5 fruit fly cellular contexts compared by ENCODE assay signal in the genomic region with DNA sequence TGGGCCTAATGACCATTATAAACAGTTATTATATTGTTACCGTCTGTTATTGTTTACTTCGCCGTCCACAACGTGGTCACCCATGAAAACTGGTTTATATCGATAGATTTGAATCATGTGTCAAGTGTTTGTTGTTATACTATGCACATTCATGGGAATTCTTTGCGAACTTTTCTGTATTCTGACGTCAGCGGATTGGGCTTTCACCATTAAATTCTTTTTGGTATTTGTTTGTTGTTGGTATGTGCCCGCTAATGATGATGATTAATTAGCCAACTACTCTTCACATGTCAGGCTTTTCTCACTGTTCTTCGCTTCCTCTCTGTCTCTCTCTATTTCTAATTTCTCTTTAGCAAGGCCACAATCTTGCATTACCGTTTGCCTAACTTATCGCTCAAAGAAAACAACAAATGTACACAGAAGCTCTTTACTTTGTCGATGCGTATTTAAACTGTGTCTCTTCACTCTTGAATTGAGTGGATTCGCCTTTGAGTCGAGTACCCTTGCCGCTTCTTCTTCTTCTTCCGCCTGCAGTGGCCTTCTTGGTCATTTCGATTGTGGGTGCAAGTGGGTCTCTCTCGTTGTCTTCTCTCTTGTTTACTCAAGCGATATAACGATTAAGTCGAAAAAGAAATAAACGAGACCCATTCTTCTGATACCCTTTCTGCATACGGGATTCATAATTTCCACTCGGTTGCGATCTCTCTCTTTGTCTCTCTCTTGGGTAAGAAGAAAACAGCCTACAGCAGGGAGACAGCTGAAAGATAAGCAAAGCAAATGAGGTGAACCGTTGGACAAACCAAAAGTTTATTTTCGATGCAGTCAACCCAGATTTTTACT.
TF ChIP-seq lines count a peak whose summit lies in the region.

No protein-coding gene starts in this region.

- TF ChIP-seq CTCF in whole organism, embryonic (GFP tag; optimal IDR thresholded peaks at IDR 0.05; lab: Kevin White, UChicago), result no peak

TF ChIP-seq in whole organism, adult, 20 proteins besides CTCF, POLR2A, EP300 and RAD21:
- TF ChIP-seq kay (GFP tag; lab: Kevin White, UChicago; ENCODE audit: borderline replicate concordance), result peak; percentile 89
- TF ChIP-seq bab1 (GFP tag; optimal IDR thresholded peaks at IDR 0.05; lab: Kevin White, UChicago), result no peak
- TF ChIP-seq cic (GFP tag; optimal IDR thresholded peaks at IDR 0.05; lab: Kevin White, UChicago), result peak; percentile 95
- TF ChIP-seq cnc (optimal IDR thresholded peaks at IDR 0.05; lab: Kevin White, UChicago), result peak in 1 of 2 experiments; percentile 34
- no peak for TF ChIP-seq pad (GFP tag; optimal IDR thresholded peaks at IDR 0.05; lab: Kevin White, UChicago)
- TF ChIP-seq CG7101 (tag; optimal IDR thresholded peaks at IDR 0.05; lab: Kevin White, UChicago), result peak; percentile 58
- TF ChIP-seq CG1620 (GFP tag; optimal IDR thresholded peaks at IDR 0.05; lab: Kevin White, UChicago), result no peak
- no peak for TF ChIP-seq Hr96 (GFP tag; optimal IDR thresholded peaks at IDR 0.05; lab: Kevin White, UChicago)
- no peak for TF ChIP-seq CG11617 (GFP tag; optimal IDR thresholded peaks at IDR 0.05; lab: Kevin White, UChicago)
- no peak for TF ChIP-seq CG5204 (GFP tag; optimal IDR thresholded peaks at IDR 0.05; lab: Kevin White, UChicago)
- TF ChIP-seq ovo (GFP tag; optimal IDR thresholded peaks at IDR 0.05; lab: Kevin White, UChicago), result no peak
- TF ChIP-seq tj (GFP tag; optimal IDR thresholded peaks at IDR 0.05; lab: Kevin White, UChicago), result no peak
- peak; percentile 75 for TF ChIP-seq CG12768 (GFP tag; optimal IDR thresholded peaks at IDR 0.05; lab: Kevin White, UChicago)
- peak; percentile 75 for TF ChIP-seq CG33017 (tag; optimal IDR thresholded peaks at IDR 0.05; lab: Kevin White, UChicago)
- TF ChIP-seq Mnt (GFP tag; optimal IDR thresholded peaks at IDR 0.05; lab: Kevin White, UChicago), result peak; percentile 48
- TF ChIP-seq Clk (GFP tag; optimal IDR thresholded peaks at IDR 0.05; lab: Kevin White, UChicago), result no peak

TF ChIP-seq in whole organism, embryonic, 481 proteins besides CTCF, POLR2A, EP300 and RAD21 (continues in another document):
- no peak for TF ChIP-seq ap (GFP tag; IDR thresholded peaks at IDR 0.05; lab: Robert Waterston, UW)
- no peak for TF ChIP-seq slou (GFP tag; optimal IDR thresholded peaks at IDR 0.05; lab: Kevin White, UChicago)
- no peak for TF ChIP-seq CG7963 (GFP tag; IDR thresholded peaks at IDR 0.05; lab: Robert Waterston, UW; ENCODE audit: partially characterized antibody)
- TF ChIP-seq Sox102F (GFP tag; optimal IDR thresholded peaks at IDR 0.05; lab: Kevin White, UChicago), result no peak
- peak; percentile 69 for TF ChIP-seq CG12219 (GFP tag; optimal IDR thresholded peaks at IDR 0.05; lab: Kevin White, UChicago)
- no peak for TF ChIP-seq CG17186 (GFP tag; optimal IDR thresholded peaks at IDR 0.05; lab: Kevin White, UChicago)
- TF ChIP-seq chinmo (GFP tag; IDR thresholded peaks at IDR 0.05; lab: Robert Waterston, UW; ENCODE audit: partially characterized antibody), result peak; percentile 98
- peak in 1 of 2 experiments; percentile 37 for TF ChIP-seq insv (GFP tag; optimal IDR thresholded peaks at IDR 0.05; lab: Kevin White, UChicago)
- peak; percentile 22; the same call in 1 of the 2 replicates for TF ChIP-seq CG11247 (GFP tag; IDR thresholded peaks at IDR 0.05; lab: Robert Waterston, UW)
- no peak for TF ChIP-seq croc (GFP tag; conservative IDR thresholded peaks at IDR 0.05; lab: Robert Waterston, UW)
- no peak for TF ChIP-seq corto (GFP tag; optimal IDR thresholded peaks at IDR 0.05; lab: Kevin White, UChicago)
- TF ChIP-seq Asciz (GFP tag; optimal IDR thresholded peaks at IDR 0.05; lab: Kevin White, UChicago), result peak; percentile 86
- TF ChIP-seq CG12104 (GFP tag; optimal IDR thresholded peaks at IDR 0.05; lab: Kevin White, UChicago), result no peak
- TF ChIP-seq HHEX (GFP tag; optimal IDR thresholded peaks at IDR 0.05; lab: Kevin White, UChicago), result no peak
- no peak for TF ChIP-seq Usf (GFP tag; optimal IDR thresholded peaks at IDR 0.05; lab: Kevin White, UChicago)
- no peak for TF ChIP-seq MBD-R2 (GFP tag; IDR thresholded peaks at IDR 0.05; lab: Robert Waterston, UW)

TF ChIP-seq in whole organism, prepupa, 60 proteins besides CTCF, POLR2A, EP300 and RAD21:
- TF ChIP-seq Eip93F (GFP tag; optimal IDR thresholded peaks at IDR 0.05; lab: Kevin White, UChicago) (no peak), svp (GFP tag; lab: Kevin White, UChicago) (no peak), OdsH (GFP tag; optimal IDR thresholded peaks at IDR 0.05; lab: Kevin White, UChicago) (no peak), Lpt (GFP tag; optimal IDR thresholded peaks at IDR 0.05; lab: Kevin White, UChicago) (no peak), CG10669 (GFP tag; optimal IDR thresholded peaks at IDR 0.05; lab: Kevin White, UChicago) (no peak), Ets96B (tag; optimal IDR thresholded peaks at IDR 0.05; lab: Kevin White, UChicago) (no peak), fkh (GFP tag; optimal IDR thresholded peaks at IDR 0.05; lab: Kevin White, UChicago) (peak; percentile 41), CG6163 (GFP tag; IDR thresholded peaks at IDR 0.05; lab: Robert Waterston, UW) (peak; percentile 36; the same call in 1 of the 3 replicates), CG8119 (GFP tag; IDR thresholded peaks at IDR 0.05; lab: Robert Waterston, UW) (peak; percentile 25; the same call in 2 of the 3 replicates), CG31627 (GFP tag; optimal IDR thresholded peaks at IDR 0.05; lab: Kevin White, UChicago) (no peak), CG3919 (GFP tag; optimal IDR thresholded peaks at IDR 0.05; lab: Kevin White, UChicago) (no peak), cyc (GFP tag; optimal IDR thresholded peaks at IDR 0.05; lab: Kevin White, UChicago) (no peak), esn (GFP tag; optimal IDR thresholded peaks at IDR 0.05; lab: Kevin White, UChicago) (no peak), CG7368 (GFP tag; optimal IDR thresholded peaks at IDR 0.05; lab: Kevin White, UChicago) (no peak), CG15336 (GFP tag; IDR thresholded peaks at IDR 0.05; lab: Robert Waterston, UW) (peak; percentile 6; the same call in 1 of the 2 replicates), Hr39 (GFP tag; optimal IDR thresholded peaks at IDR 0.05; lab: Kevin White, UChicago) (no peak)

TF ChIP-seq in whole organism, pupa, 21 proteins besides CTCF, POLR2A, EP300 and RAD21:
- peak; percentile 44; the same call in 1 of the 2 replicates for TF ChIP-seq Ets98B (GFP tag; IDR thresholded peaks at IDR 0.05; lab: Robert Waterston, UW)
- no peak for TF ChIP-seq CG32121 (GFP tag; IDR thresholded peaks at IDR 0.05; lab: Robert Waterston, UW)
- no peak for TF ChIP-seq CG8159 (tag; optimal IDR thresholded peaks at IDR 0.05; lab: Kevin White, UChicago)
- no peak for TF ChIP-seq CG34367 (tag; optimal IDR thresholded peaks at IDR 0.05; lab: Kevin White, UChicago)
- TF ChIP-seq CG10348 (GFP tag; IDR thresholded peaks at IDR 0.05; lab: Robert Waterston, UW), result no peak
- TF ChIP-seq gl (tag; optimal IDR thresholded peaks at IDR 0.05; lab: Kevin White, UChicago), result no peak
- TF ChIP-seq CG4496 (GFP tag; IDR thresholded peaks at IDR 0.05; lab: Robert Waterston, UW), result no peak
- no peak for TF ChIP-seq EcR (GFP tag; optimal IDR thresholded peaks at IDR 0.05; lab: Kevin White, UChicago)
- peak; percentile 61 for TF ChIP-seq CG12605 (GFP tag; IDR thresholded peaks at IDR 0.05; lab: Robert Waterston, UW)

TF ChIP-seq in whole organism, wandering third instar larva, 38 proteins besides CTCF, POLR2A, EP300 and RAD21 (continues in another document):
- TF ChIP-seq psq (GFP tag; optimal IDR thresholded peaks at IDR 0.05; lab: Kevin White, UChicago) (no peak), Abd-B (GFP tag; optimal IDR thresholded peaks at IDR 0.05; lab: Kevin White, UChicago) (no peak), OdsH (GFP tag; optimal IDR thresholded peaks at IDR 0.05; lab: Kevin White, UChicago) (no peak), usp (GFP tag; optimal IDR thresholded peaks at IDR 0.05; lab: Kevin White, UChicago) (no peak), ey (GFP tag; optimal IDR thresholded peaks at IDR 0.05; lab: Kevin White, UChicago) (no peak), GATAd (GFP tag; optimal IDR thresholded peaks at IDR 0.05; lab: Kevin White, UChicago) (no peak), N (GFP tag; optimal IDR thresholded peaks at IDR 0.05; lab: Kevin White, UChicago) (no peak), brk (GFP tag; optimal IDR thresholded peaks at IDR 0.05; lab: Kevin White, UChicago) (no peak), foxo (GFP tag; optimal IDR thresholded peaks at IDR 0.05; lab: Kevin White, UChicago) (no peak), woc (GFP tag; optimal IDR thresholded peaks at IDR 0.05; lab: Kevin White, UChicago) (no peak), sv (GFP tag; optimal IDR thresholded peaks at IDR 0.05; lab: Kevin White, UChicago) (no peak), br (GFP tag; optimal IDR thresholded peaks at IDR 0.05; lab: Kevin White, UChicago) (no peak), jim (GFP tag; optimal IDR thresholded peaks at IDR 0.05; lab: Kevin White, UChicago) (no peak), fru (GFP tag; optimal IDR thresholded peaks at IDR 0.05; lab: Kevin White, UChicago) (no peak), Hr78 (GFP tag; optimal IDR thresholded peaks at IDR 0.05; lab: Kevin White, UChicago) (no peak), rgr (GFP tag; optimal IDR thresholded peaks at IDR 0.05; lab: Kevin White, UChicago) (no peak), Hnf4 (GFP tag; optimal IDR thresholded peaks at IDR 0.05; lab: Kevin White, UChicago) (no peak), sage (GFP tag; optimal IDR thresholded peaks at IDR 0.05; lab: Kevin White, UChicago) (no peak), CrebA (GFP tag; optimal IDR thresholded peaks at IDR 0.05; lab: Kevin White, UChicago; ENCODE audit: borderline replicate concordance) (no peak), Jra (GFP tag; optimal IDR thresholded peaks at IDR 0.05; lab: Kevin White, UChicago) (no peak), dl (GFP tag; optimal IDR thresholded peaks at IDR 0.05; lab: Kevin White, UChicago; ENCODE audit: insufficient read depth in 1 of 2, partially characterized antibody in 2 of 2) (peak; percentile 6 to 30), Rel (GFP tag; optimal IDR thresholded peaks at IDR 0.05; lab: Kevin White, UChicago) (no peak), Rel (tag; optimal IDR thresholded peaks at IDR 0.05; lab: Kevin White, UChicago) (peak; percentile 16), CG32264 (GFP tag; optimal IDR thresholded peaks at IDR 0.05; lab: Kevin White, UChicago) (no peak), HLH106 (tag; optimal IDR thresholded peaks at IDR 0.05; lab: Kevin White, UChicago) (no peak), Hr83 (GFP tag; optimal IDR thresholded peaks at IDR 0.05; lab: Kevin White, UChicago; ENCODE audit: poor library complexity, severe bottlenecking) (no peak), pan (optimal IDR thresholded peaks at IDR 0.05; lab: Kevin White, UChicago) (no peak), Dfd (GFP tag; optimal IDR thresholded peaks at IDR 0.05; lab: Kevin White, UChicago) (no peak), Vsx2 (GFP tag; optimal IDR thresholded peaks at IDR 0.05; lab: Kevin White, UChicago; ENCODE audit: partially characterized antibody) (peak; percentile 4), dsf (GFP tag; optimal IDR thresholded peaks at IDR 0.05; lab: Kevin White, UChicago; ENCODE audit: borderline replicate concordance) (no peak), Myc (optimal IDR thresholded peaks at IDR 0.05; lab: Kevin White, UChicago) (no peak)
